Worm (Caenorhabditis elegans) whole organism, L3 larva: ENCODE results near the gene srab-23.

Source experiments
- ama-1 ChIP-seq: fragments of 150-350 bp; optimal IDR thresholded peaks from 2 replicates; lab custom pipeline; 2018
- egl-5 ChIP-seq: fragments of 150-350 bp; optimal IDR thresholded peaks from 2 replicates; lab custom pipeline; 2017; ENCODE audit warnings: missing biosample characterization, missing genetic modification reagents, missing genetic modification characterization, inconsistent platforms
- hmg-11 ChIP-seq: sonication (generic microtip); optimal IDR thresholded peaks from 2 replicates; lab custom pipeline; 2016; ENCODE audit warnings: missing genetic modification characterization, missing compliant biosample characterization
- snpc-4 ChIP-seq: fragments of 150-350 bp; optimal IDR thresholded peaks from 2 replicates; lab custom pipeline; 2014; ENCODE audit warnings: missing biosample characterization, missing genetic modification characterization
- zag-1 ChIP-seq: fragments of 150-350 bp; optimal IDR thresholded peaks from 2 replicates; lab custom pipeline; 2014; ENCODE audit warnings: missing biosample characterization, missing genetic modification characterization
- ztf-11 ChIP-seq: fragments of 150-350 bp; optimal IDR thresholded peaks from 2 replicates; lab custom pipeline; 2014; ENCODE audit warnings: missing biosample characterization, missing genetic modification characterization

DNA sequence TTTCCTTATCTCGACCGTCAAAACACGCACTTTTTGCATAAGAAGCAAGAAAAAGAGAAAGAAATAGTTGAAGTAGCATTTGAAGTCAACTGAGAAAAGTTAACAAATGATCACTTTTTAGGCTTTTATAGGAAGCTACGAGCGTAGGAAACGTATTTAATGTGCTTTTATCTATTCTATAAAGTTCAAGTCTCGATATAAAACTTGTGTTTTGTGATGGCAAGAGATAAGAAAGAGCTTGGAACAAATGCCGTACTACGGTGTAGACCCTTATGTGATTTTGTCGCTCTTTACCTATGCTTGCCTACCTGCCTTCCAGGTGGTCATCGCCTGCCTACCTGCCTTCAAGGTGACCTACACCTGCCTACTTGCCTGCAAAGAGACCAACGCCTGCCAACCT, 31.2 kb downstream of the srab-23 start, which contains the start of gene clec-206:
- TF ChIP-seq snpc-4 (tag; lab: Kevin White, UChicago) (no peak), ztf-11 (tag; lab: Kevin White, UChicago) (no peak), egl-5 (no peak), hmg-11 (tag; lab: Kevin White, UChicago) (no peak), zag-1 (tag; lab: Kevin White, UChicago) (no peak), ama-1 (lab: Kevin White, UChicago) (no peak)
